Fruit fly (Drosophila melanogaster) whole organism: ENCODE data around the gene CG15406.

ENCODE experiments used
- CG8478 ChIP-seq: fragments of >200 bp; optimal IDR thresholded peaks from 2 replicates; lab custom pipeline; 2018; ENCODE audit warnings: inconsistent platforms
- EcR ChIP-seq, 2 experiments: fragments of >200 bp; optimal IDR thresholded peaks; 2 replicates each; lab custom pipeline; 2017; ENCODE audit warnings: missing biosample characterization in 2 of 2, missing genetic modification characterization in 2 of 2, missing genetic modification reagents in 2 of 2
- pan ChIP-seq: fragments of >200 bp; optimal IDR thresholded peaks from 2 replicates; lab custom pipeline; 2017
- psq ChIP-seq: fragments of >200 bp; optimal IDR thresholded peaks from 2 replicates; lab custom pipeline; 2017

dm6 chr2L:3352927-3353326 is 43.9 kb downstream of the CG15406 start:
- no peak for TF ChIP-seq EcR (GFP tag; optimal IDR thresholded peaks at IDR 0.05; lab: Kevin White, UChicago)
- no peak for TF ChIP-seq CG8478
- TF ChIP-seq psq, result no peak
- TF ChIP-seq pan (lab: Kevin White, UChicago), result no peak
